Worm (Caenorhabditis elegans): ENCODE results near the gene C09E7.7.

DNA sequence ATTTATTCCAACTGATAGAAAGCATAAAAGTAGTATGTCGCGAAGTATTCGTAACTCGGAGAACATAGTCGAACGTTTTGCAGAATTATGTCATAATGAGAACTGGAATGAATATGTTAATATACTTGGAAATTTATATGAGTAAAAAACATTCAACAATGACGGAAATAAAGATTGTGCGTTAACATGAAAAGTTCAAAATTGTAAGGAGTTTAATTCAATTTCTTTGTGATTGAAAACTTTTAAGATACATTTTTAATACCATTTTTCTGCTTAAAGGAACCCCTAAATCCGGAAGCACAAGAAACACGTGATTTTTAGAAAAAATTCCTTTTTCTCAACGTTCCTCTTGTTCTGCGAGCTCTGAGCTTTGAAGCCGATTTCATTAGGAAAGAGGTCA is 25.5 kb downstream of the C09E7.7 start, which contains the start of gene oig-1:
- TF ChIP-seq dmd-4 (tag; optimal IDR thresholded peaks at IDR 0.05; ENCODE audit: borderline replicate concordance), result no peak
- no peak for TF ChIP-seq ama-1 (optimal IDR thresholded peaks at IDR 0.05)
- TF ChIP-seq Y22D7AL.16 (tag; optimal IDR thresholded peaks at IDR 0.05), result no peak
- TF ChIP-seq ceh-6 (GFP tag; optimal IDR thresholded peaks at IDR 0.05), result no peak
- TF ChIP-seq odd-2 (tag; optimal IDR thresholded peaks at IDR 0.05), result no peak
- no peak for TF ChIP-seq F13H6.1 (tag; optimal IDR thresholded peaks at IDR 0.05)
- TF ChIP-seq pqm-1 (tag; optimal IDR thresholded peaks at IDR 0.05), result no peak
- no peak for TF ChIP-seq pha-2 (tag; optimal IDR thresholded peaks at IDR 0.05)
- no peak for TF ChIP-seq pat-9 (tag; optimal IDR thresholded peaks at IDR 0.05)
- TF ChIP-seq nhr-11 (tag; optimal IDR thresholded peaks at IDR 0.05), result no peak
- TF ChIP-seq rnt-1 (tag; optimal IDR thresholded peaks at IDR 0.05), result no peak
